Worm (Caenorhabditis elegans) whole organism, dauer: Measurements from ENCODE around the gene F26G1.5.

Experiments used
- unc-62 ChIP-seq: sonication (generic microtip); optimal IDR thresholded peaks from 2 replicates; lab custom pipeline; 2017; ENCODE audit warnings: missing biosample characterization, missing genetic modification reagents, missing genetic modification characterization

The F26G1.5 gene

DNA sequence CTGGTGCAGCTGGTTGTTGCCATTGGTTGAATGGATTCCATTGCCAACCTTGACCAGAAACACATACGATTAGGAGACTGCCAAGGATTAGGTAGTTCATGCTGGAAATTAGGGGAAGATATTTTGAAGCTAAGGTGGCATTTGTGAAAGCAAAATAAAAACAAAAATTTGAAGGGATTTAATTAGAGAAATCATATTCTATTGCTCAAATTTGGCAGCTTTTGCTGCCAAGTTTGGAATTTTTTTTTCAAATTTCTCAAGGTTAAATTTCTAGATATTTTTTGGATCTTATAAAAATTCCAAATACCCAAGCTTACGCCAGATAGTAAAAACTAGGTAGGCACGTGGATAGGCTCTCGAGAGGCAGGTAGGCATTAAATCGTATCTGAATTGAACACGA, at the start of gene F26G1.5:
TSS of gene F26G1.5 (minus strand) at position 101 of the 400 bp plus-strand sequence.
- TF ChIP-seq unc-62: no peak

DNA sequence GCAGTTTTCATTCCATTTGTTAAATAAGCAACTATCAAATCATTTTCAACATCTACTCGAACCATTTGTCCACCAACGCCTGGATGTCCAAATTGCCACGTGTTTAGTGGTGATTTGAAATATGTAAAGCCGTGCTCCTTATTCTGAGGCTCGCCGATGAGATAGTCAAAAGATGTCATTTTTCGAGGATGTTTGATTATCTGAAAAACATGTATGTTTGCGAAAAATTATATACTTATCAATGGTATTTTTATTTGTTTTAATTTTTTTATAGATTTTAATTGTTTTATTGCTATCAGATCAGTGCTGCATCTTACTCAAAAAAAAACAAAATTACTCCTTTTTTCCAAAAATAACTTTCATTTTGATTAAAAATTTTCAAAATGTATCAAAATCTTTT, 47.6 kb upstream of the F26G1.5 start:
- TF ChIP-seq unc-62: no peak

DNA sequence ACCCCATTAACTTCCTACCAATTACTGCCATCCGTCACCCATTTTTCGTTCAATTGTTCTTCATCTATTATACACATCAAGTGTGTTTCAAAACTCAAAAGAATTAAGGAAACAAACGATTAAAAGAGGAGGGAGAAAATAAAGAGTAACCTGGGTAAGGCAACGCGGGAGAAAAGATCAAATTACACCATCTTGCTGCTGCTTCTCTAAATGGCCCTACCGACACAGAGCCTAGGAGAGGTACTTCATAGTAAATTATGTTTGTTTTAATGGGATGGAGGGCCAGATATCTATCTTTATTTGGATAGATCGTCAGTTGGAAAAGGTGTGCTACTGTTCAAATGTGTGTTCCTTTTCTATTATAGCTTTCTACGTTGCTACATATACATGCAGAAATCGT, 44.2 kb upstream of the F26G1.5 start:
- no peak for TF ChIP-seq unc-62

DNA sequence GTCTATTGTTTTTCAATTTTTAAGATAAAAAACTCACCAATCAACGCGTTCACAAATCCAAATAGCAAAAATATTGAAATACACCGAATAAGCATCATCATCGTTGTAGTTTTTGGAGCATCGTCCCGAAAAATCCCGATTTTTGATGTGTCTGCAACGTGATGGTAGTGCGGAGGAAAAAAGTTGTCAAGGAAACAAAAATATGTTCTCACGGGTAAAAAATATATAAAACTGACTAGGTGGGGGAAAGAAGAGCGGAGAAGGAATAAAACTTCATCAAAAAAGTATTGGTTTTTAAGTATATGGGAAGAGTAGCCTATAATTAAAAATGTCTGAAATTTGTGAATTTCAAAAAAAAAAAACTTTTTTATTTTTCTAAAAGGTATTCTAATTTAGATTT, 40.8 kb upstream of the F26G1.5 start, which contains the start of gene rig-6:
TSS of gene rig-6 (minus strand) at position 101 of the 400 bp plus-strand sequence.
- no peak for TF ChIP-seq unc-62

DNA sequence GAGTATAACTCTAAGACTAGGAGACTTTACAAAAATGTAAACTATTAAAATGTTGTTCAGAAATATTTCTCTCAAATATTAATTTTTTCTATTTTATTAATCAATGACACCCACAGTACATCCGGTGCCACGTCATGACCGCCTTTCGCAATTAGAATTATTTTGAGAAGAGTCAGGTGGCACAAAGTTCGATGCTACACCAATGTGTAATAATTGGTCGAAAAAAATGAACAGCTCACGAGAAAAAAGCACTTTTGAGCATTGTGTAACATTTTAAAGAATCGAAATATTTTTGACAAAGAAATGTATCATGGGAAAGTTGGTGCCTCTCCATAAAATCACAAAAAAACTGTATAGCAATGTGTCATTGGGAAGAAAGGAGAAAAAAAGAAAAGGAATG, 35.5 kb upstream of the F26G1.5 start:
- TF ChIP-seq unc-62: no peak

DNA sequence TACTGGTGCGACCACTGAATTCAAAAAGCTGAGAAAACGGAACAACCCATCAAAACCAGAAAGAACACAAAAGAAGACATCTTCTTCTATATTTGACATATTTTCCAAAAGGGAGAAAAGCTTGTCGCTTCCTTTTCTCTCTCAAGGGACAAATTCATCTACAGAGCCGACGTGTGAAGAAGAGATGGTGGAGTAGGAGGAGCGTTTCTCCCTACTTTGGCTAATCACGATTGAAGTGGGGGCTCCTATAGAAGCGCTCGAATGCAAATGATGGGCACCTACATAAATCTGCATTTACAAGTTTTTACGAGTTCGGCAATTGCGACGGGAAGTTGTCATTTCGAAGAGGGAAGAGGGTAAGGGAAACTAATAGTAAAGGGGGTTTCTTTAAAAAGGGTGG, 35.1 kb upstream of the F26G1.5 start:
- no peak for TF ChIP-seq unc-62

DNA sequence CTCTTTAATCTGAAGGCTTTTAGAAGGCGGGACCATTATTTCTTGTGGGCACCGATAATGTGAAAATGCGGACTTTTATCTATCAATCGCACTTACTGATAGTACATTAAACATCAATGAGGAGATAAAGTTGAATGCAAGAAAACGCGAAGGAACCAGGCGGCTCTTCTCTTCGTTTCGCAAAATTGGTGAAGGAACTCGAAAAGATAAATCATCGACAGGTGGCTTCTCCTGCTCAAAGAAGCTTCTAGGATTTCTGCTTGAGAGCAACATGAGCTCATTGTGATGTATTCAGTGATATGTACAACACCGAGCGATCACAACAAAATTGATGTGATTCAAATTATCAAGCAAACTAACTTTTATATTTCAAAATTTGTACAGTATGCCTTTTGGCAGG, 34.6 kb upstream of the F26G1.5 start:
- TF ChIP-seq unc-62: no peak

DNA sequence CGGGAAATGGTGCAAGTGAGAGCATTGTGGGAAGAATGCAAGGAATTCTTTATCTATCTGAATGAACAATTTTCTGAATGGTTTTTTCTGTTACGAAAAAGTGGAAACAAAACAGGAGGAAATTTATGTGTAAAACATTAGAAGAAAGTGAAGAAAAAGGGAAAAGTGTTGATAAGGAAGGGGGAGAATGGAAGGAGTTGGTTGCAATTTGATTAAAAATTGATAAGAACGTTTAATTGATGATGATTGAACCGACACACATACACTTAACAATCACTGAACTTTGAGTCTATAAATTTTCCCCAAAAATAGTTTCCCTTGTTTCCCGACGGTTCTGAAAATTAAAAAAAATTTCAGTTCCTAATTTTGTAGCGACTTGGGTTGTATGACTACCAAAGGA, 31.7 kb upstream of the F26G1.5 start:
- no peak for TF ChIP-seq unc-62

DNA sequence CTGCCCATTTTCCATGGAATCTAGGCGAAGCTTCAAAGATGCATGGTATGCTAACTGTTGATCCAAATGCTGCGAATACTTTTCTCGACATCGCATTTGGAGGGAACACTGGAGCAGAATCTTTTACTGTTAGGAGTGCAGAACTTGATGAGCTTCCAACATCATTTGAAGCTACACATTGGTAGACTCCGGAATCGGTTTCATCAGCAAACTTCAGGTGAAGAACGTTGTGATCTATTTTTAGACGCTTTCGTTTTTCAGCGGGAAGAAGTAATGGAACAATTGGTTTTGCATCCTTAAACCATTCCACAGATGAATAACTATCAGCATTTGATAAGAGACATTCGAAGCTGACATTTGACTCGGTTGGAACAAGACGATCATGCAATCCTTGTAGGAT, 29.3 kb upstream of the F26G1.5 start:
- no peak for TF ChIP-seq unc-62

DNA sequence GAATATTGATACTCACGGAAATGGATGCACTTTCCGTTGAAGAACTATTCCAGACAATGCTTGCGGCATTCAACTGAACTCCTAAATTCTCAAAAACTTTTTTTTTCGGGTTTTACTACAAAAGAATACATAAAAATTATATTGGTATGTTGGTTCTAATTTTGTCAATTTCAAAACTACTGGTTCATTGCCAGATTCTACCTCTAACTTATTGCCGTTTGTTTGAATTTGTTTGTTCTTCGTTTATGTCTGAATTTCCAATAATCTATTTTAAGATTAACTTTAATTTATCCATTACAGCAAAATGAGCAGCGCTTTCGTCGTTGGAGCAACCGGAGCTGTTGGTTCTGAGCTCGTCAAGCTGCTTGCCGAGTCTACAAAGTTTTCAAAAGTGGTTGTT, 25.9 kb upstream of the F26G1.5 start, which contains the start of gene C33F10.14:
TSS of gene C33F10.14 (plus strand) at position 301 of the 400 bp plus-strand sequence.
- no peak for TF ChIP-seq unc-62

DNA sequence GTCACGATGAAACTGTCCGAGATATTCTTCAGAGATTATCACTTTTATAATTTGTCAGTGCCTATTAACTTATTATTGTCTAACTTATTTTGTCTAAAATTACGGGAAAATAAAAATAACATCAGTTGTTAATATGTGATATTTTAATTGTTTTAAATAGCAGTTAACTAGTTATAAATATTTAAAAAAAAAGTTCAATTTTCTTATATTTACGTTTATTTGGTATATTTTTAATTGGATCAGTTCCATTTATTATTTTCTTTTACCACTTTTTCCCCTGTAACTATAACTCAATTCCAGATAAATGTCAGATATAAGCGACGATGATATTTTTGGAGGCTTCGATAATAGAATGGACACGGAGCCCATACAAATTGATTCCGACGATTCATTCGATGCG, 24.3 kb upstream of the F26G1.5 start, which contains the start of gene C33F10.4:
TSS of gene C33F10.4 (plus strand) at position 301 of the 400 bp plus-strand sequence.
- no peak for TF ChIP-seq unc-62

DNA sequence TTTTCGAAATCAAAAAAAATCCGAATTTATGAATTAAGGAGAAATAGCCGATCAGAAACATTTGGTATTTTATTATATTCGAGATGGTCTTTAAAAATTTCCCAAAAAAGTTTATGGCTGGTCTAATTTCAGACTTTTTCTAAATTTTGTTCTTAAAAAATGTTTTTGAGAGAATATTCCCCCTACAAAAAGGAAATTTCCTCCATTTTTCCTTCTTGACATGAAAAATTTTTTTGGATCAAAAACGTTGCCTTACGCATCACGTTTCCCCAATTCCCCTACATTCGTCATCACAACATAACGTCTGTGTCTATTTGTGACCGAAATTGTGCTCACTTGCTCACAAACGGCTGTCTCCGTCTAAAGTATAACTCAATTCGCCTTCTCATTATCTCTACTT, 22.1 kb upstream of the F26G1.5 start:
- TF ChIP-seq unc-62: no peak

DNA sequence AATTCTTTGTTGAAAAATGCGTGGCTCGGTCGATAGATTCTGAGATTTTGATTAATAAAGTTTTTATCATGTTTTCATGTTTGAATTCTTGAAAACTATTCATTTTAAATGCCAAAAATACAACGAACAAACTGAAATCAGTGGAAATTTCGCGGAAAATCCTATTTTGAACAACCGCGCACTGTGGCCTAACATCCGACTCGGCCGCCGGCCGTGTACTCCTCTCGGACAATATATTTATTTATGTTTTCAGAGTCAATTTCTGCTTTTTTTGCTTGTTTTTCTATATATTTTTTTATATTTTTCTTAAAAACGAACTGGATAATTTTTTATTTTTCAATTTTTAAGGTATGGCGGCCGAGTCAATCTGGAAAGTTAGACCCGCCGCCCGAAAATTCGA, 20.1 kb upstream of the F26G1.5 start, which contains the start of gene F26G1.1:
TSS of gene F26G1.1 (plus strand) at position 347 of the 400 bp plus-strand sequence.
- TF ChIP-seq unc-62: no peak

DNA sequence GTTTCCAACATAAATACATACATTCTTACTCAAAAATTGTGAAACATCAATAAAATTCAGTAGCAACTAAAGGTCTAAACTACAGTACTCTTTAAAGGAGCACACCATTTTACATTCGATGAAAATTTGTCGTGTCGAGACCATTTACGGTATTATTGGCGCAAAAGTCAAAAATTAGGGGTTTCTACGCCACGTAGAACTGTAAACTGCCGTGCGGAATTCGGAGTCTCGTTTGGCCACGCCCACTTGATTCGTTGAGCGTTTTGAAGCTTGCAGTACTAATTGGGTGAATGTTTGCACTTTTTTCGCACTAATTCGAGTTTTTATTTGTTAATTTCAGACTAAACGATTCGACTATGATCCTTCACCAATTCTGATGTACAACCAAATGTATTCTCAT, 19.5 kb upstream of the F26G1.5 start:
- no peak for TF ChIP-seq unc-62

DNA sequence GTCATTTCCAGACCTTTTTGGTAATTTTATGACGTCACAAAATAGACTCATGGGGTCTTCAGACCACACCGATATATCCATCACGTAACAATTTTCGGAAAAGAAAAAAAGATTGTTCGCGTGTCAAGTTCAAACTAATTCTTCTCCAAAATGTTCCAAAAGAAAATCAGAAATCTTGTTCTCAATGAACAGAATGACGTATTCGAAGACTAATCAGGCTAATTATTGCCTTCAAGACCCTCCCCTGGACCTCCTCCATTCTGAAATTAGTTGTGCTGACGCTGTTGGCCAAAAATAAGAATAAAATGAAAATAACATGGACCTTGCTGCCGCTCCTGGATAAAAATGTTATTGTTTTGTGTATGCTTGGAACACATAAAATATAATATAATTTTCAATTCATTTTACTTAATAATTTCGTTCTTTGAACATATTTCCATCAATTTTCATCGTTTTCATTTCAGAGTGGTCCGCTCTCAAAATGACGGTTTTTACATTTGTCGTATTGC, 18.7 kb upstream of the F26G1.5 start, which contains the start of gene F26G1.15:
TSS of gene F26G1.15 (plus strand) at position 459 of the 509 bp plus-strand sequence.
- TF ChIP-seq unc-62: no peak

DNA sequence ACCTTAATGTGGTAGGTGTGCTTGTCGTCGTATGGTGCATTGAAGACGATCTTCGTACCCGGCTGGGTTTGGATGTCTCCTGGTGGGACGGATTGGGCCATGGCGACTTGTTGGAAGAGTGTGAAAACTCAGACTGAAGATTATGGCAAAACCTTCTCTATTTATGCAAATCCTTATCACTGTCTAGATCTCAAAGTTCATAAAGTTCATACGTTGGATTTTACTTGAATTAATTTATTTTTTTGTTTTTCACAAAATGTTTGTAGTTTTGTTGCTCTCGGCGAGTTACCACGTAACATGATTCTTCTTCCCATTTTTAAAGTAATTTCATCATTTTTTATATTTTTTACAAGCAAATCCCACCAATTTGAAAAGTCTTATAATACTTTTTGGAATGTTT, 15.0 kb upstream of the F26G1.5 start, which contains the start of gene msp-3:
TSS of gene msp-3 (minus strand) at position 101 of the 400 bp plus-strand sequence.
- TF ChIP-seq unc-62: no peak

DNA sequence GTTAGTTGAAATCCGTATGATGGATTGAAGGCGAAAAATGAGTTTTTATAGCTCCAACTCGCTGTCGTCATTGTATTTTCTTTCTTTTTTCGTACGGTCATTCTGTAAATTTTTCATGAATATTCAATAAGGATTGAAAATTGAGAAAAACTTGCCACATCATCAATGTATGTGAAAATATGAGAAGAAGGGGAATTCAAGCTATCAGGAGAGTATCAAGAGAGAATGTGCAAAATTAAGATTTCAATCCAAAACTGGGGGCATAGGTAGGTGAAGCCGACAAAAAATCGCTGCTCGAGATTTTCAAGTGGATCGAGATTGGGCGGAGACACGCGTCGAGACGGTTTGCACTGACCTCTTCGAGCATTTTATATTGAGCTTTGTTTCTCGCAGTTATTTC, 13.3 kb upstream of the F26G1.5 start, which contains the start of gene nep-12:
TSS of gene nep-12 (minus strand) at position 101 of the 400 bp plus-strand sequence.
- no peak for TF ChIP-seq unc-62

DNA sequence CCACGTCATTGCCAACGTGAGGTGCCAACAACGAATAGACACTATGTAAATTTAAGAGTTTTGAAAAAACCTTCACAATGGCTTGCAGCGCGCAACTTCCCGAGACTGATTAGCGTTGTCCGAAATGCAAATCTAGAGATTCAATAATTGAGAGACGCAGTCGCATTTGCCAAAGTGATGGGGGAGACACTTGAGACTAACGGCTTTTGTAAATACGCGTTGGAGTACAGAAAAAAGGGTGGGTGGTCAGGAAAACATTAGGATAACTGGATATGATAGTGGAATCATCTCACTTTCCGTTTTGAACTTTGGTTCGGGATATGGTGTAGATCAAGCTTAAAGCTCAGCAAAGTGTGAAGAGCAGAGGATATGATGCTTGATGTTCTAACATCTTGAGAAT, 8.6 kb upstream of the F26G1.5 start:
- TF ChIP-seq unc-62: no peak

DNA sequence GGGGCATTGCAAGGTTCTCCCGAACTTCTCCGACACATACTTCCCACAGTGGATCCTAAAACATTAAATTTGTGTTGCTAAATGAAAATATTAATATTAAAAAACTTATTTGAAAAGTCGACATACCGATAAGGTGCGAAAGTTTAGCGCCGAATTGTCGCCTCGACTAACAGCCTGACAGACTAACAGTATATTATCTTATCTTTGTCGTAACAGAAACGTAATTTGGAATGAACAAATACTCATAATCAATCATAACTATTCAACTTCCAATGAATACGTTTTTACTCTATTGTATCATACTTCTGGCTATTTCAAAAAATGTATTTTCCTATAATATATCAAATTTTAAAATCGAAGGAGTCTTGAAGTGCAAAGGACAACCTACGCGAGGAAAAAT, 5.8 kb upstream of the F26G1.5 start, which contains the start of gene F26G1.11:
TSS of gene F26G1.11 (plus strand) at position 205 of the 400 bp plus-strand sequence.
- no peak for TF ChIP-seq unc-62
